Fruit fly (Drosophila melanogaster): ENCODE results near the gene GstO2.

- no peak for TF ChIP-seq CG8301 (tag; optimal IDR thresholded peaks at IDR 0.05)
- TF ChIP-seq rn (GFP tag; IDR thresholded peaks at IDR 0.05) = no peak
- TF ChIP-seq EcR (GFP tag; optimal IDR thresholded peaks at IDR 0.05) = no peak
- no peak for TF ChIP-seq CG12605 (GFP tag; IDR thresholded peaks at IDR 0.05)
- no peak for TF ChIP-seq CG4496 (GFP tag; IDR thresholded peaks at IDR 0.05)
- no peak for TF ChIP-seq CG34367 (tag; optimal IDR thresholded peaks at IDR 0.05)
- no peak for TF ChIP-seq D1 (tag; optimal IDR thresholded peaks at IDR 0.05)
- no peak for TF ChIP-seq CG13204 (GFP tag; optimal IDR thresholded peaks at IDR 0.05)
- no peak for TF ChIP-seq fd96Ca (GFP tag; IDR thresholded peaks at IDR 0.05)
These were observed 8.5 kb downstream of the GstO2 start, which contains the start of gene CG6683 for dm6 chr3L:8514768-8515167.
